Fruit fly (Drosophila melanogaster): ENCODE measurements around the gene CG14711.

The CG14711 gene

DNA sequence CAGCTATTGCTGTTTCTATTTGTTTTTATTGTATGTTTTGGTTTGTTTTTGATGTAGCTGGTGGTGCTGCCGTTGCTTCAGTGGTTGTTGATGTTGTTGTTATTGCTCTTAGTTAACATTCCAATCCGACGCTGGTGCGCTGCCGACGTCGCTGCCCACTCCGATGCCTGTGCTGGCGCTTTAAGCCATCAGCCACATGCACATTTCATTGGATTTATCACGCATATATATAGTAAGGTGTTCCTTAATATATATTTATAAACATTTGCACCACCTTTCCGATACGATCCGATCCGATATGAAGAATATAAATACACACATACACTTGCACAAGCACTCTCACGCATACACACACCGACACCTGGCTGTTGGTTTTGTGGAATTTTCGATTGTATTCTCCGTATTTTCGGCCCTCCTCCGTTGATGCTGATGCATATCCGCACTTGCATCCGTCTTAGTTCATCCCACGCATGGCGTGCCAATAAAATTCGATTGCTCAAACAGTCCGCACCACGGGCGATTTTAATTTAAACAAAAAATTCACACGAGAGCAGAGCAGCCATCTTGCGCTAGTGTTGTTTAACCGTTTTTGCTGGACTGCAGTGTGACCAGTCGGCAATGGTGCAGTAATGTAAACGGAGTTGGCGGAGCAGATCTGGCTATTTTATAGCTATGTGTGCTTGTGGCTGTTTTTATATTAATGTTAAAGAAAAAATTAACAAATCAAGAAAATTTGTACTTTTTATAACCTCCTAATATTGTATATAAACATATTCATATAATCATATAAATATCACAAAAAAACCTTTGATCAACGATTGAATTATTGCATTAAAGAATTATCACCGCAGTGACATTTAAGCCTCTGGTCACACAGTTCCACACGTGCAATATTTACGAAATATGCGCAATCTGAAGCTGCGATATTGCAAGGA is 27.2 kb downstream of the CG14711 start, which contains the start of the genes Csk and Elp1 (continued):
- TF ChIP-seq CG11398 (GFP tag; optimal IDR thresholded peaks at IDR 0.05): no peak
- peak; percentile 48 for TF ChIP-seq Bdp1 (GFP tag; optimal IDR thresholded peaks at IDR 0.05)
- no peak for TF ChIP-seq en (GFP tag; optimal IDR thresholded peaks at IDR 0.05)
- TF ChIP-seq CG5245 (GFP tag; optimal IDR thresholded peaks at IDR 0.05): peak; percentile 12
- TF ChIP-seq slp2 (GFP tag; optimal IDR thresholded peaks at IDR 0.05): no peak
- TF ChIP-seq CG10431 (GFP tag; optimal IDR thresholded peaks at IDR 0.05): no peak
- TF ChIP-seq Elba2 (GFP tag; optimal IDR thresholded peaks at IDR 0.05): peak; percentile 42
- TF ChIP-seq vvl (GFP tag; IDR thresholded peaks at IDR 0.05): peak; percentile 61
- TF ChIP-seq CG7963 (GFP tag; IDR thresholded peaks at IDR 0.05; ENCODE audit: partially characterized antibody): no peak
- TF ChIP-seq CG14860 (GFP tag; IDR thresholded peaks at IDR 0.05; ENCODE audit: partially characterized antibody): no peak
- peak; percentile 17 for TF ChIP-seq caup (GFP tag; optimal IDR thresholded peaks at IDR 0.05; ENCODE audit: severe bottlenecking)
- peak; percentile 63 for TF ChIP-seq CG18599 (GFP tag; optimal IDR thresholded peaks at IDR 0.05)
- no peak for TF ChIP-seq repo (GFP tag; optimal IDR thresholded peaks at IDR 0.05)
- no peak for TF ChIP-seq ash1 (GFP tag; optimal IDR thresholded peaks at IDR 0.05)
- no peak for TF ChIP-seq CG10274 (GFP tag; optimal IDR thresholded peaks at IDR 0.05)
- peak in 1 of 2 experiments; percentile 20 for TF ChIP-seq Eip74EF (GFP tag; optimal IDR thresholded peaks at IDR 0.05)
- TF ChIP-seq Spps (tag; optimal IDR thresholded peaks at IDR 0.05): peak; percentile 8
- no peak; the same call in none of the 2 replicates for TF ChIP-seq CG13287 (GFP tag; IDR thresholded peaks at IDR 0.05; ENCODE audit: partially characterized antibody)
- TF ChIP-seq Max (GFP tag; optimal IDR thresholded peaks at IDR 0.05): peak; percentile 86
- peak; percentile 75 for TF ChIP-seq HmgZ (tag; optimal IDR thresholded peaks at IDR 0.05)
- peak; percentile 25 for TF ChIP-seq Hsf (GFP tag; optimal IDR thresholded peaks at IDR 0.05)
- no peak for TF ChIP-seq cas (GFP tag; IDR thresholded peaks at IDR 0.05)
- no peak for TF ChIP-seq tio (GFP tag; optimal IDR thresholded peaks at IDR 0.05)
- TF ChIP-seq Abd-B (GFP tag; optimal IDR thresholded peaks at IDR 0.05): peak; percentile 59
- no peak for TF ChIP-seq Lim3 (GFP tag; IDR thresholded peaks at IDR 0.05)
- no peak for TF ChIP-seq toy (GFP tag; IDR thresholded peaks at IDR 0.05)
- peak; percentile 81 for TF ChIP-seq Ets97D (GFP tag; optimal IDR thresholded peaks at IDR 0.05)
- peak; percentile 42 for TF ChIP-seq dmrt99B (tag; optimal IDR thresholded peaks at IDR 0.05)
- TF ChIP-seq CG30020 (tag; optimal IDR thresholded peaks at IDR 0.05): peak; percentile 73
- TF ChIP-seq Sry-β (GFP tag; optimal IDR thresholded peaks at IDR 0.05): peak; percentile 95
- TF ChIP-seq crc (GFP tag; optimal IDR thresholded peaks at IDR 0.05): no peak
- peak; percentile 38 for TF ChIP-seq kay (GFP tag; optimal IDR thresholded peaks at IDR 0.05)
- peak; percentile 25 for TF ChIP-seq abd-A (tag; optimal IDR thresholded peaks at IDR 0.05)
- TF ChIP-seq CG14667 (GFP tag; IDR thresholded peaks at IDR 0.05): no peak
- TF ChIP-seq wdn (GFP tag; IDR thresholded peaks at IDR 0.05): no peak
- peak; percentile 36 for TF ChIP-seq CG1647 (GFP tag; optimal IDR thresholded peaks at IDR 0.05)
- TF ChIP-seq dimm (GFP tag; IDR thresholded peaks at IDR 0.05): no peak
- no peak for TF ChIP-seq HLH4C (GFP tag; IDR thresholded peaks at IDR 0.05; ENCODE audit: partially characterized antibody)
- TF ChIP-seq bigmax (GFP tag; optimal IDR thresholded peaks at IDR 0.05): no peak
- peak; percentile 84 for TF ChIP-seq CG15479 (GFP tag; optimal IDR thresholded peaks at IDR 0.05)
- no peak for TF ChIP-seq hbn (GFP tag; IDR thresholded peaks at IDR 0.05; ENCODE audit: partially characterized antibody)
- no peak for TF ChIP-seq CG10321 (GFP tag; IDR thresholded peaks at IDR 0.05)
- no peak for TF ChIP-seq CG12219 (GFP tag; optimal IDR thresholded peaks at IDR 0.05)
- TF ChIP-seq wor (GFP tag; IDR thresholded peaks at IDR 0.05): no peak
- peak; percentile 56 for TF ChIP-seq kah (GFP tag; optimal IDR thresholded peaks at IDR 0.05)
- no peak for TF ChIP-seq pnt (GFP tag; optimal IDR thresholded peaks at IDR 0.05)
- TF ChIP-seq sima (GFP tag; optimal IDR thresholded peaks at IDR 0.05): no peak
- TF ChIP-seq CG13424 (tag; optimal IDR thresholded peaks at IDR 0.05): peak; percentile 70

Measured in whole organism, embryonic.